Fruit fly (Drosophila melanogaster): ENCODE results near the gene CG17036.

- TF ChIP-seq CG10348 (GFP tag; IDR thresholded peaks at IDR 0.05), result no peak
- no peak for TF ChIP-seq EcR (GFP tag; optimal IDR thresholded peaks at IDR 0.05)
- no peak for TF ChIP-seq CG14655 (GFP tag; optimal IDR thresholded peaks at IDR 0.05)
- no peak for TF ChIP-seq CG9948 (tag; optimal IDR thresholded peaks at IDR 0.05)
- TF ChIP-seq gl (tag; optimal IDR thresholded peaks at IDR 0.05), result no peak
Observed at dm6 chr2L:12672296-12672695, 28.2 kb downstream of the CG17036 start.
